Worm (Caenorhabditis elegans) whole organism, midembryonic: ENCODE measurements around the gene sdz-11.

Experiments used
- flt-1 ChIP-seq: fragments of 200-800 bp; sonication (Bioruptor generic); IDR thresholded peaks from 2 replicates; pipeline ENCODE4 v1.3.6; 2022; ENCODE audit warnings: missing genetic modification characterization, missing compliant biosample characterization
- ref-1 ChIP-seq: fragments of 200-800 bp; sonication (Bioruptor generic); conservative IDR thresholded peaks from 2 replicates; pipeline ENCODE4 v1.3.6; 2022; ENCODE audit warnings: missing genetic modification reagents, missing genetic modification characterization, missing compliant biosample characterization

DNA sequence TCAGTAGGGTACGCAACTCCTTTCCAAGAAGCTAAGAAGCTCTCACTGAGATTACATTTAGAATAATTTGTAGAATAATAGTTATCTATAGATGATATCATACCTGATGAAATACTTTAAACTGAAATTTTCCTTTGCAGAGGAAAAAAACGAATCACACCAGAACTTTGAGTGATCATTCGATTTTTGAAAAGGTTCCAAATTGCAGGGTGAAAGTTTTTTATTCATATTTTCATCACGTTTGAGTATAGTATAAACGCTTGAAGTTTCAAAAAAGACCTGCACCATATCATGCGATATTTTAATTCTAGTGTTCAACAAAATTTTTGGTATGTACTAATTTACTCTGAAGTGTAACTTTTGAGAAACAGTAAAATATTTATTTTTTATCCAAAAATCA, 37.5 kb downstream of the sdz-11 start, which contains the start of gene srh-100:
- TF ChIP-seq ref-1 (GFP tag; lab: Robert Waterston, UW) (no peak), flt-1 (no peak)
